Worm (Caenorhabditis elegans) whole organism, L2 larva: ENCODE data around the gene nhr-193.
"Not testable (repeated sequence)": the region's sequence is repeated elsewhere in the genome, so short reads cannot be mapped to it uniquely, and the experiment has no call there.

Experiments used
- C34F6.9 ChIP-seq: fragments of 150-350 bp; optimal IDR thresholded peaks from 2 replicates; lab custom pipeline; 2014; ENCODE audit warnings: missing biosample characterization, missing genetic modification characterization
- ZK546.5 ChIP-seq: sonication (generic microtip); optimal IDR thresholded peaks from 2 replicates; lab custom pipeline; 2017; ENCODE audit warnings: missing biosample characterization, missing genetic modification characterization
- egl-27 ChIP-seq: sonication (generic microtip); optimal IDR thresholded peaks from 3 replicates; lab custom pipeline; 2017; ENCODE audit warnings: missing biosample characterization, missing genetic modification reagents, missing genetic modification characterization
- elt-1 ChIP-seq: fragments of 150-350 bp; optimal IDR thresholded peaks from 2 replicates; lab custom pipeline; 2014; ENCODE audit warnings: missing biosample characterization, missing genetic modification characterization
- elt-3 ChIP-seq: sonication (generic microtip); optimal IDR thresholded peaks from 2 replicates; lab custom pipeline; 2017; ENCODE audit warnings: missing biosample characterization, missing genetic modification characterization
- fos-1 ChIP-seq: fragments of 150-350 bp; optimal IDR thresholded peaks from 2 replicates; lab custom pipeline; 2014; ENCODE audit warnings: missing biosample characterization, missing genetic modification characterization
- gmeb-1 ChIP-seq: fragments of 150-350 bp; optimal IDR thresholded peaks from 2 replicates; lab custom pipeline; 2014; ENCODE audit warnings: missing biosample characterization, missing genetic modification characterization
- lin-13 ChIP-seq: fragments of 150-350 bp; optimal IDR thresholded peaks from 2 replicates; lab custom pipeline; 2014; ENCODE audit warnings: missing biosample characterization, missing genetic modification reagents, missing genetic modification characterization
- lin-39 ChIP-seq: fragments of 150-350 bp; optimal IDR thresholded peaks from 2 replicates; lab custom pipeline; 2014; ENCODE audit warnings: missing biosample characterization, missing genetic modification reagents, missing genetic modification characterization
- lsy-2 ChIP-seq, 2 experiments: fragments of 150-350 bp in 1 of 2; sonication (generic microtip) in 1 of 2; optimal IDR thresholded peaks; 2 replicates each; lab custom pipeline; 2014 to 2017; ENCODE audit warnings: missing biosample characterization in 2 of 2, missing genetic modification characterization in 2 of 2
- mab-5 ChIP-seq: fragments of 150-350 bp; optimal IDR thresholded peaks from 2 replicates; lab custom pipeline; 2014; ENCODE audit warnings: missing biosample characterization, missing genetic modification characterization
- mbf-1 ChIP-seq: sonication (generic microtip); optimal IDR thresholded peaks from 2 replicates; lab custom pipeline; 2017; ENCODE audit warnings: missing biosample characterization, missing genetic modification characterization
- nhr-12 ChIP-seq: fragments of 150-350 bp; optimal IDR thresholded peaks from 2 replicates; lab custom pipeline; 2014; ENCODE audit warnings: missing biosample characterization, missing genetic modification characterization
- nhr-129 ChIP-seq: fragments of 150-350 bp; optimal IDR thresholded peaks from 2 replicates; lab custom pipeline; 2014; ENCODE audit warnings: missing biosample characterization, missing genetic modification characterization
- nhr-25 ChIP-seq: fragments of 150-350 bp; sonication (generic microtip); optimal IDR thresholded peaks from 3 replicates; lab custom pipeline; 2014; ENCODE audit warnings: missing biosample characterization, missing genetic modification characterization
- peb-1 ChIP-seq: fragments of 150-350 bp; optimal IDR thresholded peaks from 2 replicates; lab custom pipeline; 2014; ENCODE audit warnings: missing biosample characterization, missing genetic modification characterization
- sem-4 ChIP-seq: fragments of 150-350 bp; optimal IDR thresholded peaks from 2 replicates; lab custom pipeline; 2014; ENCODE audit warnings: missing biosample characterization, missing genetic modification reagents, missing genetic modification characterization
- skn-1 ChIP-seq: sonication (generic microtip); optimal IDR thresholded peaks from 2 replicates; lab custom pipeline; 2017; ENCODE audit warnings: missing biosample characterization, missing genetic modification characterization
- sma-3 ChIP-seq: sonication (generic microtip); optimal IDR thresholded peaks from 2 replicates; lab custom pipeline; 2016; ENCODE audit warnings: missing genetic modification reagents, missing genetic modification characterization, missing compliant biosample characterization
- sma-9 ChIP-seq, 2 experiments: fragments of 150-350 bp in 1 of 2; sonication (generic microtip) in 1 of 2; optimal IDR thresholded peaks; 2 replicates each; lab custom pipeline; 2014 to 2016; ENCODE audit warnings: missing genetic modification characterization in 2 of 2, mild to moderate bottlenecking in 1 of 2, missing biosample characterization in 1 of 2, missing compliant biosample characterization in 1 of 2, missing genetic modification reagents in 1 of 2, moderate library complexity in 1 of 2
- snpc-4 ChIP-seq: fragments of 150-350 bp; optimal IDR thresholded peaks from 2 replicates; lab custom pipeline; 2014; ENCODE audit warnings: missing biosample characterization, missing genetic modification characterization
- unc-39 ChIP-seq: fragments of 150-350 bp; optimal IDR thresholded peaks from 2 replicates; lab custom pipeline; 2014; ENCODE audit warnings: missing biosample characterization, missing genetic modification characterization
- unc-55 ChIP-seq: fragments of 150-350 bp; sonication (generic microtip); optimal IDR thresholded peaks from 3 replicates; lab custom pipeline; 2014; ENCODE audit warnings: missing biosample characterization, missing genetic modification reagents, missing genetic modification characterization
- unc-62 ChIP-seq: fragments of 150-350 bp; optimal IDR thresholded peaks from 2 replicates; lab custom pipeline; 2014; ENCODE audit warnings: missing biosample characterization, missing genetic modification reagents, missing genetic modification characterization
- zag-1 ChIP-seq: fragments of 150-350 bp; optimal IDR thresholded peaks from 2 replicates; lab custom pipeline; 2014; ENCODE audit warnings: missing biosample characterization, missing genetic modification characterization
- ztf-11 ChIP-seq: sonication (generic microtip); optimal IDR thresholded peaks from 2 replicates; lab custom pipeline; 2017; ENCODE audit warnings: missing biosample characterization, missing genetic modification characterization
- ztf-4 ChIP-seq: fragments of 150-350 bp; optimal IDR thresholded peaks from 2 replicates; lab custom pipeline; 2014; ENCODE audit warnings: missing biosample characterization, missing genetic modification characterization

Gene nhr-193

ce11 chrV:16377849-16378248 lies 35.7 kb downstream of the nhr-193 start, which contains the start of gene F13A7.1:
Gene F13A7.1 (minus strand): TSS chrV:16377949.
- no peak for TF ChIP-seq C34F6.9 (tag; lab: Kevin White, UChicago)

- no peak for TF ChIP-seq unc-39
- TF ChIP-seq ZK546.5, result no peak
- no peak for TF ChIP-seq ztf-11
- no peak for TF ChIP-seq ztf-4
- no peak for TF ChIP-seq lin-39 (tag; lab: Kevin White, UChicago)
- TF ChIP-seq egl-27 (tag; lab: Kevin White, UChicago), result no peak
- TF ChIP-seq unc-55 (GFP tag; lab: Kevin White, UChicago), result no peak
- no peak for TF ChIP-seq gmeb-1 (tag; lab: Kevin White, UChicago)
- no peak for TF ChIP-seq zag-1
- TF ChIP-seq sma-3, result no peak
- no peak for TF ChIP-seq snpc-4 (tag; lab: Kevin White, UChicago)
- no peak for TF ChIP-seq unc-62 (GFP tag; lab: Kevin White, UChicago)
- no peak for TF ChIP-seq sem-4
- TF ChIP-seq lsy-2 (tag; optimal IDR thresholded peaks at IDR 0.05; lab: Kevin White, UChicago), result no peak
- TF ChIP-seq elt-3 (tag; lab: Kevin White, UChicago), result no peak
- no peak for TF ChIP-seq nhr-25 (tag; lab: Kevin White, UChicago)
- no peak for TF ChIP-seq elt-1
Measured at ce11 chrV:16382949-16383348, 40.8 kb downstream of the nhr-193 start.

DNA sequence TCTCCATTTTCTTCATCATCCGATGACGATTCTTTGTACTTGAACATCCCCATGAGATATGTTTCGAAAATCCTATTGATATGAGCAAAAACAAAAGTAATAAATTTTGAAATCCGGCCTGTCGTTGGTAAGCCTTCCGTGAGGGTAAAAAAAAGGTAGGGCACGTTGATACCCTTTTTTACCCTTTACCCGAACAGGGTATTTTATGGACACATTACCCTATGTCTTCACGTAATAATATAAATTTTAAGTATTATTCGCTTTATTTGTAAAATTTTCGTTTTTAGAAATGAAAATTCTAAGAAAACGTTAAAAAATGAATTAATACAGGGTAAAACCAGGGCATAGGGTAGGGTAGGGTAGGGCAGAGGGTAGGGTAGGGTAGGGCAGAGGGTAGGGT lies 41.6 kb downstream of the nhr-193 start, which contains the start of gene F13A7.7:
TSS of gene F13A7.7 (minus strand) at position 101 of the 400 bp plus-strand sequence.
- not testable (repeated sequence) for TF ChIP-seq nhr-12 (tag; lab: Kevin White, UChicago); elt-1; ztf-4

DNA sequence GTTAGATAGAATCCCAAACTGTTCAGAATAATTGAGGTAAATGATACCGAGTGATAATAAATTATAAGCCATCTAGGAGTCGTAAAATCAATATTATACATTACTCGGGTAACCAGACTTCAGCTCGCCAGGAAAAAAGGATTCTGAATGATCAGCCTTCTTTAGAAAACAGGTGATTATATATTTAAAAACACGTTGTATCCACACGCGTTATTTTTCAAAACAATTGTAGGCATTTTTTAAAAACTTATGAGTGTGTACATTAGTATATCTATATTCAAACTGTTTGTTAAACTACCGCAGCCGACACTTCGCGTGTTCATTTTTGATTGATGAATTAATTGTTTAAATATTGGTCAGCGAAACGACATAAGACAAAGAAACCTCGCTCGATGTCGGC lies 46.2 kb downstream of the nhr-193 start, which contains the start of gene sri-65:
TSS of gene sri-65 (minus strand) at position 101 of the 400 bp plus-strand sequence.
- TF ChIP-seq peb-1 (no peak), sem-4 (no peak)

DNA sequence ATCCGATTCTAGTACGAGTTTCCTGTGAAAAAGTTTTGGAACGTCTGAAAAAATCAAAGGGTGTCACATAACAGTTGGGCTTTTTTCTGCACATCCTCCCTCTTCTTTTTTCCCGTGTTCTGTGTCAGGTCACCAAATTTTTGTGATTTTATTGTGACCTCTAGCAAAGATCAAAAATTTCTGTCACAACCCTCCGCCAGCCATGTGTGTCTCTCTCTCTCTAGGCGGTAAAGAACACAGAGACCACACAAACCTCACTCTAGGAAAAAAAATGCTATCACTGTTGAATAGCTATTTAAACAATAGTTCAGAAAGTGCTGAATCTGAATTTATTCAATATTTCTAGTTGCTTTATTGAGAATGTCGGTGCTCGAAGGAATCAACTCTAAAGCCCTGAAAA lies 48.5 kb downstream of the nhr-193 start, which contains the start of gene gst-44:
TSS of gene gst-44 (plus strand) at position 237 of the 400 bp plus-strand sequence.
- TF ChIP-seq fos-1 (tag; lab: Kevin White, UChicago) (peak; percentile 49), sma-9 (GFP tag; optimal IDR thresholded peaks at IDR 0.05; lab: Kevin White, UChicago) (peak; percentile 77), sma-9 (tag; optimal IDR thresholded peaks at IDR 0.05; lab: Kevin White, UChicago) (no peak), unc-62 (GFP tag; lab: Kevin White, UChicago) (no peak), nhr-129 (tag; lab: Kevin White, UChicago) (peak; percentile 5)

DNA sequence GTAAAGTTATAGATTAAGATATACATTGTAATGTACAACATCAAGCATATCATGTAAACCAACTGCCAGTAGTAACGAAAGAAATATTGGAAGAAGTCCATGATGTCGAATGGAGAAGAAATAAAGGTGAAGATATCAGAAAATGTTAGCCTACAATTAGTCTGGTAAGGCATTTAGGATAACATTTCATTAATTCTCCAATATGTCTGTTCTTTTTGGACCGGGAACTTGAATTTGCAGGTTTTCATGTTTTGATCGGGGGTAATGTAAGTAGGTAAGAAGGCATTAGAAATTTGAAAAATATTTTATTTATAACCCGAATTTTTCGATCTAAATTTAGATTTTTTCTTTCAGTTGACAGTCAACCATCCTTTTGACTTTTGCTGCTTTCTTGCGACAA lies 51.6 kb downstream of the nhr-193 start, which contains the start of gene srd-63:
TSS of gene srd-63 (minus strand) at position 101 of the 400 bp plus-strand sequence.
- no peak for TF ChIP-seq lin-13 (GFP tag; lab: Kevin White, UChicago)
- TF ChIP-seq mab-5 (tag; lab: Kevin White, UChicago), result no peak
- no peak for TF ChIP-seq gmeb-1 (tag; lab: Kevin White, UChicago)
- TF ChIP-seq skn-1 (tag; lab: Kevin White, UChicago), result no peak
- TF ChIP-seq fos-1 (tag; lab: Kevin White, UChicago), result no peak
- TF ChIP-seq mbf-1, result no peak
- TF ChIP-seq lsy-2 (tag; optimal IDR thresholded peaks at IDR 0.05; lab: Kevin White, UChicago), result no peak
